Worm (Caenorhabditis elegans) whole organism, midembryonic: ENCODE results near the gene tag-164.

Experiments
- cog-1 ChIP-seq: sonication (generic microtip); optimal IDR thresholded peaks from 2 replicates; lab custom pipeline; 2016; ENCODE audit warnings: missing genetic modification characterization, missing compliant biosample characterization
- klf-2 ChIP-seq: fragments of 200-800 bp; sonication (Bioruptor generic); conservative IDR thresholded peaks from 2 replicates; pipeline ENCODE4 v1.3.6; 2022; ENCODE audit warnings: missing genetic modification reagents, missing genetic modification characterization, missing compliant biosample characterization
- tab-1 ChIP-seq: fragments of 200-800 bp; sonication (Bioruptor generic); IDR thresholded peaks from 2 replicates; pipeline ENCODE4 v1.3.6; 2022; ENCODE audit warnings: missing genetic modification characterization, missing compliant biosample characterization

DNA sequence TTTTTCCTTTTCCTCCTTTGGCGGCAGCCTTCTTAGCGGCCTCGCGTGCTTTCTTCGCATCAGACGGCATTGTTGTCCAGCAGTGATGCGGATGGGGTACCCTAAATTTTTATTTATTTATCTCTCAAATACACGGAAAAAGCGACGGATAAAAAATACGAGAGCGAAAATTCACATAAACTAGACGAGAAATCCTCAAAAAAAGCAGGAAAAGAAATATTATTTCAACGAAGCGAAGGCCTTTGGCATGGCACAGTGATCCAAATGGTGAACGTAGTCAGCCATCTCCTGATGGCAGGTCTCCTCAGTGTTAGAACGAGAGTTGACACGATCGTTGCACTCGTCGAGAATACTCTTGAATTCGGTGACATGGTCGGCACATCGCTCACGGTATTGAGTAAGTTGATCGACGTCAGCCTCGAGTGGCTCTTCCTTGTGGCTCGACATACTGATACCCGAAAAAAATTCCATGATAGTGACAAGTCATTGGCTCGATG lies 2.8 kb downstream of the tag-164 start, which contains the start of the genes abcf-2 and T27E9.2:
- TF ChIP-seq klf-2 (no peak), tab-1 (no peak), cog-1 (no peak)
